Fruit fly (Drosophila melanogaster) whole organism, prepupa: Measurements from ENCODE around the gene fend.

ENCODE experiments used
- CG10669 ChIP-seq: fragments of 200-800 bp; sonication (Bioruptor generic); optimal IDR thresholded peaks from 3 replicates; lab custom pipeline; 2018; ENCODE audit warnings: missing biosample characterization, mild to moderate bottlenecking, missing genetic modification characterization, moderate library complexity
- CG11294 ChIP-seq: fragments of 200-800 bp; sonication (Bioruptor generic); IDR thresholded peaks from 2 replicates; pipeline ENCODE4 v1.3.6; 2022; ENCODE audit warnings: missing biosample characterization, missing genetic modification characterization
- CG11762 ChIP-seq: fragments of 200-800 bp; sonication (Bioruptor generic); optimal IDR thresholded peaks from 3 replicates; lab custom pipeline; 2016; ENCODE audit warnings: missing biosample characterization, missing genetic modification characterization; ENCODE audit not compliant: insufficient read depth
- CG11902 ChIP-seq: fragments of 200-800 bp; sonication (Bioruptor generic); optimal IDR thresholded peaks from 3 replicates; lab custom pipeline; 2016; ENCODE audit warnings: missing biosample characterization, missing genetic modification characterization
- CG15336 ChIP-seq: fragments of 200-800 bp; sonication (Bioruptor generic); IDR thresholded peaks from 2 replicates; pipeline ENCODE4 v1.3.6; 2022; ENCODE audit warnings: missing biosample characterization, missing genetic modification characterization
- CG1621 ChIP-seq: fragments of 200-800 bp; sonication (Bioruptor generic); optimal IDR thresholded peaks from 3 replicates; lab custom pipeline; 2018; ENCODE audit warnings: missing biosample characterization, mild to moderate bottlenecking, missing genetic modification characterization
- CG16779 ChIP-seq: fragments of 200-800 bp; sonication (Bioruptor generic); optimal IDR thresholded peaks from 3 replicates; lab custom pipeline; 2017; ENCODE audit warnings: missing biosample characterization, mild to moderate bottlenecking, missing genetic modification characterization
- CG3032 ChIP-seq: fragments of 200-800 bp; optimal IDR thresholded peaks from 2 replicates; lab custom pipeline; 2019; ENCODE audit warnings: missing biosample characterization, mild to moderate bottlenecking, missing genetic modification characterization, moderate library complexity
- CG31627 ChIP-seq: fragments of 200-800 bp; sonication (Bioruptor generic); optimal IDR thresholded peaks from 3 replicates; lab custom pipeline; 2016; ENCODE audit warnings: missing biosample characterization, missing genetic modification characterization
- CG32006 ChIP-seq: fragments of 200-800 bp; sonication (Bioruptor generic); optimal IDR thresholded peaks from 3 replicates; lab custom pipeline; 2017; ENCODE audit warnings: missing biosample characterization, mild to moderate bottlenecking, missing genetic modification characterization
- CG34406 ChIP-seq: fragments of 200-800 bp; sonication (Bioruptor generic); optimal IDR thresholded peaks from 3 replicates; lab custom pipeline; 2016; ENCODE audit warnings: missing biosample characterization, missing genetic modification characterization
- CG4318 ChIP-seq: fragments of 200-800 bp; sonication (Bioruptor generic); optimal IDR thresholded peaks from 3 replicates; lab custom pipeline; 2017; ENCODE audit warnings: missing biosample characterization, mild to moderate bottlenecking, missing genetic modification characterization
- CG6163 ChIP-seq: fragments of 200-800 bp; sonication (Bioruptor generic); IDR thresholded peaks from 3 replicates; pipeline ENCODE4 v1.3.6; 2022; ENCODE audit warnings: missing biosample characterization, missing genetic modification characterization
- CG6276 ChIP-seq: fragments of 200-800 bp; sonication (Bioruptor generic); optimal IDR thresholded peaks from 2 replicates; lab custom pipeline; 2017; ENCODE audit warnings: missing biosample characterization, mild to moderate bottlenecking, missing genetic modification characterization
- CG6792 ChIP-seq: fragments of 200-800 bp; sonication (Bioruptor generic); optimal IDR thresholded peaks from 3 replicates; lab custom pipeline; 2016; ENCODE audit warnings: missing biosample characterization, missing genetic modification characterization
- CG6808 ChIP-seq: fragments of 200-800 bp; sonication (Bioruptor generic); optimal IDR thresholded peaks from 3 replicates; lab custom pipeline; 2017; ENCODE audit warnings: missing biosample characterization, missing genetic modification characterization, mild to moderate bottlenecking, moderate library complexity, missing genetic modification reagents
- CG6854 ChIP-seq: fragments of 200-800 bp; sonication (Bioruptor generic); optimal IDR thresholded peaks from 2 replicates; lab custom pipeline; 2017; ENCODE audit warnings: missing biosample characterization, mild to moderate bottlenecking, missing genetic modification characterization
- CG7368 ChIP-seq: fragments of 200-800 bp; sonication (Bioruptor generic); optimal IDR thresholded peaks from 3 replicates; lab custom pipeline; 2016; ENCODE audit warnings: missing biosample characterization, missing genetic modification characterization
- CG8119 ChIP-seq: fragments of 200-800 bp; sonication (Bioruptor generic); IDR thresholded peaks from 3 replicates; pipeline ENCODE4 v1.3.6; 2022; ENCODE audit warnings: missing biosample characterization, missing genetic modification characterization
- CG8632 ChIP-seq: fragments of 200-800 bp; sonication (Bioruptor generic); optimal IDR thresholded peaks from 3 replicates; lab custom pipeline; 2016; ENCODE audit warnings: missing biosample characterization, missing genetic modification characterization
- Eip75B ChIP-seq: fragments of 200-800 bp; sonication (Bioruptor generic); optimal IDR thresholded peaks from 3 replicates; lab custom pipeline; 2016; ENCODE audit warnings: missing biosample characterization, missing genetic modification characterization
- Eip78C ChIP-seq: fragments of 200-800 bp; sonication (Bioruptor generic); peaks from one replicate; lab custom pipeline; 2016; ENCODE audit warnings: missing biosample characterization, missing genetic modification characterization
- Ets21C ChIP-seq: fragments of 200-800 bp; sonication (Bioruptor generic); optimal IDR thresholded peaks from 3 replicates; lab custom pipeline; 2016; ENCODE audit warnings: missing biosample characterization, missing genetic modification characterization
- Gug ChIP-seq: fragments of 200-800 bp; sonication (Bioruptor generic); IDR thresholded peaks from 2 replicates; pipeline ENCODE4 v1.3.6; 2022; ENCODE audit warnings: missing biosample characterization, missing genetic modification characterization
- Hr39 ChIP-seq: fragments of 200-800 bp; sonication (Bioruptor generic); optimal IDR thresholded peaks from 2 replicates; lab custom pipeline; 2016; ENCODE audit warnings: missing biosample characterization, missing genetic modification characterization
- Hr4 ChIP-seq: fragments of 200-800 bp; sonication (Bioruptor generic); optimal IDR thresholded peaks from 3 replicates; lab custom pipeline; 2016; ENCODE audit warnings: missing biosample characterization, missing genetic modification characterization
- Lpt ChIP-seq: fragments of 200-800 bp; sonication (Bioruptor generic); optimal IDR thresholded peaks from 3 replicates; lab custom pipeline; 2016; ENCODE audit warnings: missing biosample characterization, missing genetic modification characterization
- Met ChIP-seq: fragments of 200-800 bp; sonication (Bioruptor generic); optimal IDR thresholded peaks from 3 replicates; lab custom pipeline; 2016; ENCODE audit warnings: missing biosample characterization, missing genetic modification characterization
- OdsH ChIP-seq: fragments of 200-800 bp; sonication (Bioruptor generic); optimal IDR thresholded peaks from 3 replicates; lab custom pipeline; 2016; ENCODE audit warnings: missing biosample characterization, missing genetic modification characterization
- Smox ChIP-seq: fragments of 200-800 bp; sonication (Bioruptor generic); optimal IDR thresholded peaks from 3 replicates; lab custom pipeline; 2016; ENCODE audit warnings: missing biosample characterization, missing genetic modification characterization
- Sox102F ChIP-seq: fragments of 200-800 bp; sonication (Bioruptor generic); optimal IDR thresholded peaks from 2 replicates; lab custom pipeline; 2016; ENCODE audit warnings: missing biosample characterization, mild to moderate bottlenecking, missing genetic modification characterization
- Sox14 ChIP-seq: fragments of 200-800 bp; sonication (Bioruptor generic); optimal IDR thresholded peaks from 3 replicates; lab custom pipeline; 2016; ENCODE audit warnings: missing biosample characterization, missing genetic modification characterization
- Sox15 ChIP-seq: fragments of 200-800 bp; sonication (Bioruptor generic); optimal IDR thresholded peaks from 3 replicates; lab custom pipeline; 2016; ENCODE audit warnings: missing biosample characterization, missing genetic modification characterization
- achi ChIP-seq: fragments of 200-800 bp; sonication (Bioruptor generic); optimal IDR thresholded peaks from 3 replicates; lab custom pipeline; 2016; ENCODE audit warnings: missing biosample characterization, missing genetic modification characterization
- acj6 ChIP-seq: fragments of 200-800 bp; sonication (Bioruptor generic); optimal IDR thresholded peaks from 3 replicates; lab custom pipeline; 2016; ENCODE audit warnings: missing biosample characterization, missing genetic modification characterization
- cyc ChIP-seq: fragments of 200-800 bp; sonication (Bioruptor generic); optimal IDR thresholded peaks from 3 replicates; lab custom pipeline; 2016; ENCODE audit warnings: missing biosample characterization, missing genetic modification characterization
- dac ChIP-seq: fragments of 200-800 bp; sonication (Bioruptor generic); optimal IDR thresholded peaks from 2 replicates; lab custom pipeline; 2017; ENCODE audit warnings: missing biosample characterization, mild to moderate bottlenecking, missing genetic modification characterization
- dsx ChIP-seq: fragments of 200-800 bp; optimal IDR thresholded peaks from 3 replicates; lab custom pipeline; 2019; ENCODE audit warnings: missing biosample characterization, mild to moderate bottlenecking, missing genetic modification characterization, moderate library complexity; ENCODE audit not compliant: poor library complexity, severe bottlenecking
- eg ChIP-seq: fragments of 200-800 bp; sonication (Bioruptor generic); IDR thresholded peaks from 3 replicates; pipeline ENCODE4 v1.3.6; 2022; ENCODE audit warnings: missing biosample characterization, missing genetic modification characterization
- esn ChIP-seq: fragments of 200-800 bp; sonication (Bioruptor generic); optimal IDR thresholded peaks from 2 replicates; lab custom pipeline; 2016; ENCODE audit warnings: missing biosample characterization, mild to moderate bottlenecking, missing genetic modification characterization, moderate library complexity
- fd85E ChIP-seq: fragments of 200-800 bp; sonication (Bioruptor generic); optimal IDR thresholded peaks from 3 replicates; lab custom pipeline; 2016; ENCODE audit warnings: missing biosample characterization, missing genetic modification characterization
- fkh ChIP-seq: fragments of 200-800 bp; sonication (Bioruptor generic); optimal IDR thresholded peaks from 3 replicates; lab custom pipeline; 2017; ENCODE audit warnings: missing biosample characterization, mild to moderate bottlenecking, missing genetic modification characterization, moderate library complexity
- lz ChIP-seq: fragments of 200-800 bp; sonication (Bioruptor generic); optimal IDR thresholded peaks from 3 replicates; lab custom pipeline; 2016; ENCODE audit warnings: missing biosample characterization, missing genetic modification characterization
- net ChIP-seq: fragments of 200-800 bp; sonication (Bioruptor generic); optimal IDR thresholded peaks from 3 replicates; lab custom pipeline; 2016; ENCODE audit warnings: missing biosample characterization, missing genetic modification characterization
- pdm3 ChIP-seq: fragments of 200-800 bp; sonication (Bioruptor generic); optimal IDR thresholded peaks from 3 replicates; lab custom pipeline; 2016; ENCODE audit warnings: missing biosample characterization, missing genetic modification characterization
- salr ChIP-seq, 2 experiments: fragments of 200-800 bp; sonication (Bioruptor generic); optimal IDR thresholded peaks; 3 replicates each; lab custom pipeline; 2016 to 2018; ENCODE audit warnings: missing biosample characterization in 2 of 2, missing genetic modification characterization in 2 of 2, mild to moderate bottlenecking in 1 of 2
- spab ChIP-seq: fragments of 200-800 bp; sonication (Bioruptor generic); optimal IDR thresholded peaks from 2 replicates; lab custom pipeline; 2017; ENCODE audit warnings: missing biosample characterization, mild to moderate bottlenecking, missing genetic modification characterization, missing genetic modification reagents
- ss ChIP-seq, 2 experiments: fragments of 200-800 bp; sonication (Bioruptor generic); optimal IDR thresholded peaks; 2 replicates in 1 of 2; 3 replicates in 1 of 2; lab custom pipeline; 2017 to 2018; ENCODE audit warnings: mild to moderate bottlenecking in 2 of 2, missing biosample characterization in 2 of 2, missing genetic modification characterization in 2 of 2, moderate library complexity in 1 of 2
- topi ChIP-seq: fragments of 200-800 bp; sonication (Bioruptor generic); optimal IDR thresholded peaks from 3 replicates; lab custom pipeline; 2016; ENCODE audit warnings: missing biosample characterization, missing genetic modification characterization
- vri ChIP-seq: fragments of 200-800 bp; sonication (Bioruptor generic); optimal IDR thresholded peaks from 3 replicates; lab custom pipeline; 2016; ENCODE audit warnings: missing biosample characterization, mild to moderate bottlenecking, missing genetic modification characterization

Gene fend

DNA sequence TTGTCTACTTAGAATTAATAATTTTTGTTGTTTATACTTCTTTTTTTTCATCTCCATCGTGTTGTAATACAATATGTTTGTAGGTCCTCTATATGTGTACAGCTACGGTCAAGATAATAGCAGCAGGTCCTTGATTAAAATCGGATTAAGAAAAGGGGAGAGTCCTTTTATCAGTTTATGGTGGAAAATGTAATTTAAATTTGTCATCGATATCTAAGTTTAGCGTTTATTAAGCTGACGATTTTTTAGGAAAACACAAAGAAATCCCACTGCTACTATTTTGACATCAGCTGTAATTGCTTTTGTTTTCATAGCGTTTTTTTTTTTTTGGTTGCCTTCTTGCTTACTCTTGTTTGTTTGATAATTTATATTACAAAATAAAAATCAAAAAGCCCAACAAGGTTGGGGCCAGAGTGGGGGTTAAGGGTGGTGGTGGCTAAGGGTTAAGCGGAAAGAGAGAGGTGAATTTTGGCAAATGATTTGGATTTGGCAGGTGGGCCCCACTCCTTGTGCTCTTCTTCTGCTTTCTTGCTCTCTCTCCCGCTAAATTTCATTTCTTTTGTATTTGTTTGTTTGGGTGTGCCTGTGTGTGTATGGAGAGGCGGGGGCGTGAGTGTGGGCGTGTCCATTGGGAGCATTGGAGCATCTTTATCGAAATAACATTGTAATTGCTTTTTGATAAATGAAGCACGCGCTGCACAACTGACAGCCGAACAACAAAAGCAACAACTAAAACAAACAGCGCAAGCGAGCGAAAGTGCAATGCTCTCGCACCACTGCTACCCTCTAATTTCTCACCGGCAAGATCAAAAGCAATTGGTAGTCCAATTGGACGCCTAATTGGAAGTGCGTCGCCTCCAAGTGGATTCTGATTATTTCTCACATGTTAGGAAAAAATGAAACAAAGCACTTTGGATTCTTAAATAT lies 13.8 kb downstream of the fend start:
- TF ChIP-seq Ets21C (peak; percentile 26), salr (GFP tag; optimal IDR thresholded peaks at IDR 0.05; lab: Kevin White, UChicago) (no peak), CG11294 (GFP tag; lab: Robert Waterston, UW) (no peak), cyc (GFP tag; lab: Kevin White, UChicago) (peak; percentile 44), Smox (GFP tag; lab: Kevin White, UChicago) (peak; percentile 38), Eip78C (peak; percentile 83), CG6163 (GFP tag; lab: Robert Waterston, UW) (peak; percentile 28; the same call in 1 of the 3 replicates), CG6854 (GFP tag; lab: Kevin White, UChicago) (no peak), Sox15 (GFP tag; lab: Kevin White, UChicago) (no peak), CG1621 (no peak), spab (GFP tag; lab: Kevin White, UChicago) (peak; percentile 18), ss (GFP tag; optimal IDR thresholded peaks at IDR 0.05; lab: Kevin White, UChicago) (no peak), eg (GFP tag; lab: Robert Waterston, UW) (peak; percentile 50; the same call in 1 of the 3 replicates), Sox14 (peak; percentile 40), CG3032 (tag; lab: Kevin White, UChicago) (no peak), achi (GFP tag; lab: Kevin White, UChicago) (peak; percentile 1), pdm3 (GFP tag; lab: Kevin White, UChicago) (peak; percentile 34), Sox102F (peak; percentile 55), topi (GFP tag; lab: Kevin White, UChicago) (peak; percentile 56), dac (no peak), CG7368 (no peak), Hr4 (GFP tag; lab: Kevin White, UChicago) (peak; percentile 46), CG16779 (tag; lab: Kevin White, UChicago) (no peak), OdsH (GFP tag; lab: Kevin White, UChicago) (peak; percentile 35), CG34406 (peak; percentile 8), CG32006 (GFP tag; lab: Kevin White, UChicago) (peak; percentile 27), dsx (peak; percentile 9), CG8119 (GFP tag; lab: Robert Waterston, UW) (peak; percentile 30; the same call in 1 of the 3 replicates), CG8632 (GFP tag; lab: Kevin White, UChicago) (no peak), Met (peak; percentile 62), acj6 (GFP tag; lab: Kevin White, UChicago) (peak; percentile 18), fd85E (GFP tag; lab: Kevin White, UChicago) (no peak), esn (peak; percentile 44), Hr39 (GFP tag; lab: Kevin White, UChicago) (peak; percentile 45), CG4318 (GFP tag; lab: Kevin White, UChicago) (no peak), Lpt (GFP tag; lab: Kevin White, UChicago) (no peak), CG6792 (GFP tag; lab: Kevin White, UChicago) (peak; percentile 4), CG6276 (peak; percentile 23), CG6808 (GFP tag; lab: Kevin White, UChicago) (peak; percentile 9), CG11762 (GFP tag; lab: Kevin White, UChicago) (no peak), Gug (GFP tag; lab: Robert Waterston, UW) (no peak), CG11902 (no peak), Eip75B (peak; percentile 34), fkh (GFP tag; lab: Kevin White, UChicago) (peak; percentile 26), lz (GFP tag; lab: Kevin White, UChicago) (peak; percentile 35), net (GFP tag; lab: Kevin White, UChicago) (no peak), CG31627 (peak; percentile 25), CG10669 (peak; percentile 30), CG15336 (GFP tag; lab: Robert Waterston, UW) (peak; percentile 60), vri (GFP tag; lab: Kevin White, UChicago) (peak; percentile 33)
